Worm (Caenorhabditis elegans) whole organism, young adult: Measurements from ENCODE around the gene K10H10.13.

Experiments
- C17E4.6 ChIP-seq: fragments of 200-800 bp; sonication (Bioruptor generic); IDR thresholded peaks from 2 replicates; pipeline ENCODE4 v1.3.6; 2022; ENCODE audit warnings: missing genetic modification reagents, missing genetic modification characterization, missing compliant biosample characterization
- F23B12.7 ChIP-seq: sonication (generic microtip); optimal IDR thresholded peaks from 2 replicates; lab custom pipeline; 2017; ENCODE audit warnings: missing genetic modification characterization, mild to moderate bottlenecking, missing compliant biosample characterization, antibody characterized with exemption, moderate library complexity; ENCODE audit not compliant: insufficient read depth
- F49E8.2 ChIP-seq: sonication (generic microtip); optimal IDR thresholded peaks from 3 replicates; lab custom pipeline; 2017; ENCODE audit warnings: missing genetic modification characterization, mild to moderate bottlenecking, missing compliant biosample characterization, antibody characterized with exemption, moderate library complexity; ENCODE audit not compliant: insufficient read depth
- F55B11.4 ChIP-seq: sonication (generic microtip); optimal IDR thresholded peaks from 2 replicates; lab custom pipeline; 2016; ENCODE audit warnings: missing compliant biosample characterization, missing genetic modification characterization, borderline replicate concordance; ENCODE audit not compliant: insufficient read depth
- K11D2.4 ChIP-seq: fragments of 200-800 bp; sonication (Bioruptor generic); IDR thresholded peaks from 2 replicates; pipeline ENCODE4 v1.3.6; 2022; ENCODE audit warnings: missing genetic modification reagents, missing genetic modification characterization, missing compliant biosample characterization
- T26A5.8 ChIP-seq: sonication (generic microtip); optimal IDR thresholded peaks from 2 replicates; lab custom pipeline; 2016; ENCODE audit warnings: missing genetic modification characterization, missing compliant biosample characterization
- Y53F4B.3 ChIP-seq: fragments of 200-800 bp; sonication (Bioruptor generic); IDR thresholded peaks from 2 replicates; pipeline ENCODE4 v1.3.6; 2022; ENCODE audit warnings: missing genetic modification reagents, missing genetic modification characterization, missing compliant biosample characterization
- Y53G8AR.9 ChIP-seq: fragments of 200-800 bp; sonication (Bioruptor generic); conservative IDR thresholded peaks from 2 replicates; pipeline ENCODE4 v1.3.6; 2022; ENCODE audit warnings: missing genetic modification reagents, missing genetic modification characterization, missing compliant biosample characterization
- Y95B8A.8 ChIP-seq: fragments of 200-800 bp; sonication (Bioruptor generic); IDR thresholded peaks from 2 replicates; pipeline ENCODE4 v1.3.6; 2022; ENCODE audit warnings: missing genetic modification reagents, missing genetic modification characterization, missing compliant biosample characterization
- attf-5 ChIP-seq: fragments of 200-800 bp; sonication (Bioruptor generic); optimal IDR thresholded peaks from 2 replicates; lab custom pipeline; 2018; ENCODE audit warnings: mild to moderate bottlenecking, missing genetic modification characterization, missing compliant biosample characterization
- ccch-3 ChIP-seq: fragments of 200-800 bp; sonication (Bioruptor generic); optimal IDR thresholded peaks from 2 replicates; lab custom pipeline; 2018; ENCODE audit warnings: mild to moderate bottlenecking, missing genetic modification characterization, missing compliant biosample characterization
- cebp-1 ChIP-seq, 2 experiments: fragments of 200-800 bp in 1 of 2; sonication (Bioruptor generic) in 1 of 2; sonication (generic microtip) in 1 of 2; IDR thresholded peaks in 1 of 2; optimal IDR thresholded peaks in 1 of 2; 2 replicates each; pipeline versions ENCODE4 v1.3.6 to Lab custom; 2017 to 2022; ENCODE audit warnings: missing compliant biosample characterization in 2 of 2, missing genetic modification characterization in 2 of 2, mild to moderate bottlenecking in 1 of 2, missing genetic modification reagents in 1 of 2, moderate library complexity in 1 of 2
- cebp-2 ChIP-seq: fragments of 200-800 bp; sonication (Bioruptor generic); IDR thresholded peaks from 2 replicates; pipeline ENCODE4 v1.3.6; 2022; ENCODE audit warnings: missing genetic modification characterization, missing compliant biosample characterization
- ceh-79 ChIP-seq: sonication (generic microtip); optimal IDR thresholded peaks from 2 replicates; lab custom pipeline; 2017; ENCODE audit warnings: mild to moderate bottlenecking, missing genetic modification characterization, missing compliant biosample characterization
- chd-7 ChIP-seq: sonication (generic microtip); optimal IDR thresholded peaks from 2 replicates; lab custom pipeline; 2016; ENCODE audit warnings: mild to moderate bottlenecking, missing genetic modification characterization, moderate library complexity, missing compliant biosample characterization
- die-1 ChIP-seq: sonication (generic microtip); optimal IDR thresholded peaks from 2 replicates; lab custom pipeline; 2016; ENCODE audit warnings: missing genotype, mild to moderate bottlenecking, missing genetic modification characterization, missing compliant biosample characterization
- dox-1 ChIP-seq: fragments of 200-800 bp; sonication (Bioruptor generic); IDR thresholded peaks from 2 replicates; pipeline ENCODE4 v1.3.6; 2022; ENCODE audit warnings: missing genetic modification reagents, missing genetic modification characterization, missing compliant biosample characterization
- ekl-4 ChIP-seq: fragments of 200-800 bp; sonication (Bioruptor generic); IDR thresholded peaks from 2 replicates; pipeline ENCODE4 v1.3.6; 2022; ENCODE audit warnings: missing genetic modification reagents, missing genetic modification characterization, missing compliant biosample characterization
- gei-17 ChIP-seq: fragments of 200-800 bp; sonication (Bioruptor generic); optimal IDR thresholded peaks from 2 replicates; lab custom pipeline; 2018; ENCODE audit warnings: mild to moderate bottlenecking, missing genetic modification characterization, missing compliant biosample characterization
- hlh-12 ChIP-seq: sonication (generic microtip); optimal IDR thresholded peaks from 2 replicates; lab custom pipeline; 2016; ENCODE audit warnings: missing genetic modification characterization, missing compliant biosample characterization
- hrde-1 ChIP-seq: sonication (generic microtip); optimal IDR thresholded peaks from 2 replicates; lab custom pipeline; 2016; ENCODE audit warnings: missing genetic modification characterization, mild to moderate bottlenecking, missing compliant biosample characterization, moderate library complexity, missing genotype, missing genetic modification reagents, borderline replicate concordance
- let-526 ChIP-seq: fragments of 200-800 bp; sonication (Bioruptor generic); IDR thresholded peaks from 2 replicates; pipeline ENCODE4 v1.3.6; 2022; ENCODE audit warnings: missing genetic modification reagents, missing genetic modification characterization, missing compliant biosample characterization
- lin-26 ChIP-seq: fragments of 200-800 bp; sonication (Bioruptor generic); IDR thresholded peaks from 2 replicates; pipeline ENCODE4 v1.3.6; 2022; ENCODE audit warnings: missing genetic modification reagents, missing genetic modification characterization, missing compliant biosample characterization
- lin-35 ChIP-seq, 3 experiments: fragments of 150-350 bp in 2 of 3; sonication (generic microtip) in 1 of 3; optimal IDR thresholded peaks; 2 replicates each; lab custom pipeline; 2014 to 2018; ENCODE audit warnings: missing biosample characterization in 3 of 3, missing genetic modification characterization in 3 of 3, missing genetic modification reagents in 3 of 3
- lin-40 ChIP-seq: sonication (generic microtip); optimal IDR thresholded peaks from 2 replicates; lab custom pipeline; 2016; ENCODE audit warnings: missing genetic modification characterization, mild to moderate bottlenecking, missing compliant biosample characterization, missing genotype, missing genetic modification reagents
- lir-1 ChIP-seq: fragments of 200-800 bp; sonication (Bioruptor generic); conservative IDR thresholded peaks from 2 replicates; pipeline ENCODE4 v1.3.6; 2022; ENCODE audit warnings: missing genetic modification reagents, missing genetic modification characterization, missing compliant biosample characterization
- lsl-1 ChIP-seq: fragments of 200-800 bp; sonication (Bioruptor generic); optimal IDR thresholded peaks from 2 replicates; lab custom pipeline; 2018; ENCODE audit warnings: mild to moderate bottlenecking, missing genetic modification characterization, moderate library complexity, missing compliant biosample characterization
- mes-4 ChIP-seq: sonication (generic microtip); optimal IDR thresholded peaks from 2 replicates; lab custom pipeline; 2016; ENCODE audit warnings: missing genotype, missing genetic modification characterization, missing compliant biosample characterization
- mxl-1 ChIP-seq: sonication (generic microtip); optimal IDR thresholded peaks from 2 replicates; lab custom pipeline; 2016; ENCODE audit warnings: missing genetic modification characterization, missing compliant biosample characterization
- nfya-1 ChIP-seq: sonication (generic microtip); optimal IDR thresholded peaks from 2 replicates; lab custom pipeline; 2017; ENCODE audit warnings: antibody characterized with exemption, missing compliant biosample characterization, missing genetic modification characterization, borderline replicate concordance; ENCODE audit not compliant: insufficient read depth
- nfya-2 ChIP-seq: fragments of 200-800 bp; sonication (Bioruptor generic); IDR thresholded peaks from 2 replicates; pipeline ENCODE4 v1.3.6; 2022; ENCODE audit warnings: missing genetic modification reagents, missing genetic modification characterization, missing compliant biosample characterization
- nhr-27 ChIP-seq: fragments of 200-800 bp; sonication (Bioruptor generic); optimal IDR thresholded peaks from 2 replicates; lab custom pipeline; 2018; ENCODE audit warnings: mild to moderate bottlenecking, missing genetic modification characterization, moderate library complexity, missing compliant biosample characterization
- nhr-80 ChIP-seq: sonication (generic microtip); optimal IDR thresholded peaks from 2 replicates; lab custom pipeline; 2016; ENCODE audit warnings: missing genetic modification characterization, missing compliant biosample characterization
- pha-4 ChIP-seq: fragments of 150-350 bp; sonication (generic microtip); optimal IDR thresholded peaks from 2 replicates; lab custom pipeline; 2014; ENCODE audit warnings: missing biosample characterization, missing genetic modification reagents, missing genetic modification characterization
- rcor-1 ChIP-seq: fragments of 200-800 bp; sonication (Bioruptor generic); IDR thresholded peaks from 2 replicates; pipeline ENCODE4 v1.3.6; 2022; ENCODE audit warnings: missing genetic modification reagents, missing genetic modification characterization, missing compliant biosample characterization
- sea-2 ChIP-seq: fragments of 200-800 bp; sonication (Bioruptor generic); IDR thresholded peaks from 2 replicates; pipeline ENCODE4 v1.3.6; 2022; ENCODE audit warnings: missing genetic modification characterization, missing compliant biosample characterization
- snpc-1.1 ChIP-seq: sonication (generic microtip); optimal IDR thresholded peaks from 2 replicates; lab custom pipeline; 2017; ENCODE audit warnings: missing genetic modification characterization, mild to moderate bottlenecking, missing compliant biosample characterization, antibody characterized with exemption, moderate library complexity, missing genotype, missing genetic modification reagents; ENCODE audit not compliant: insufficient read depth
- snpc-3.4 ChIP-seq: sonication (generic microtip); optimal IDR thresholded peaks from 2 replicates; lab custom pipeline; 2017; ENCODE audit warnings: missing genetic modification characterization, mild to moderate bottlenecking, missing compliant biosample characterization, antibody characterized with exemption, moderate library complexity, missing genotype, missing genetic modification reagents
- snpc-4 ChIP-seq, 5 experiments: fragments of 150-350 bp in 1 of 5; sonication (generic microtip) in 4 of 5; optimal IDR thresholded peaks; 2 replicates each; lab custom pipeline; 2014 to 2018; ENCODE audit warnings: missing genetic modification characterization in 5 of 5, missing biosample characterization in 3 of 5, antibody characterized with exemption in 2 of 5, mild to moderate bottlenecking in 2 of 5, missing compliant biosample characterization in 2 of 5, missing genotype in 2 of 5, moderate library complexity in 2 of 5, missing genetic modification reagents in 1 of 5
- tbx-9 ChIP-seq: sonication (generic microtip); optimal IDR thresholded peaks from 2 replicates; lab custom pipeline; 2016; ENCODE audit warnings: borderline replicate concordance, missing genetic modification characterization, inconsistent platforms, missing compliant biosample characterization
- tlf-1 ChIP-seq: fragments of 200-800 bp; sonication (Bioruptor generic); optimal IDR thresholded peaks from 2 replicates; lab custom pipeline; 2018; ENCODE audit warnings: mild to moderate bottlenecking, missing genetic modification characterization, missing compliant biosample characterization
- zfh-2 ChIP-seq: fragments of 200-800 bp; sonication (Bioruptor generic); conservative IDR thresholded peaks from 2 replicates; pipeline ENCODE4 v1.3.6; 2022; ENCODE audit warnings: missing genetic modification reagents, missing genetic modification characterization, missing compliant biosample characterization

Gene K10H10.13

ce11 chrII:14500122-14500521, 11.0 kb downstream of the K10H10.13 start, which contains the start of gene K10H10.4:
TSS of gene K10H10.4 (plus strand) at chrII:14500422.
- TF ChIP-seq cebp-1 (GFP tag; IDR thresholded peaks at IDR 0.05; lab: Robert Waterston, UW) (no peak), cebp-1 (tag; optimal IDR thresholded peaks at IDR 0.05; lab: Kevin White, UChicago) (no peak), snpc-3.4 (no peak), K11D2.4 (GFP tag; lab: Robert Waterston, UW) (no peak), lsl-1 (GFP tag; lab: Kevin White, UChicago) (no peak), nfya-1 (tag; lab: Kevin White, UChicago) (no peak), ccch-3 (GFP tag; lab: Kevin White, UChicago) (no peak), pha-4 (no peak), zfh-2 (GFP tag; lab: Robert Waterston, UW) (no peak), nfya-2 (GFP tag; lab: Robert Waterston, UW) (no peak), lin-26 (GFP tag; lab: Robert Waterston, UW) (no peak), rcor-1 (GFP tag; lab: Robert Waterston, UW) (no peak), let-526 (GFP tag; lab: Robert Waterston, UW) (no peak), snpc-1.1 (tag; lab: Kevin White, UChicago) (no peak), mxl-1 (tag; lab: Kevin White, UChicago) (no peak), chd-7 (tag; lab: Kevin White, UChicago) (no peak), C17E4.6 (no peak), tlf-1 (no peak), snpc-4 (GFP tag; optimal IDR thresholded peaks at IDR 0.05; lab: Kevin White, UChicago) (no peak), snpc-4 (tag; optimal IDR thresholded peaks at IDR 0.05; lab: Kevin White, UChicago) (no peak), ekl-4 (GFP tag; lab: Robert Waterston, UW) (no peak), attf-5 (GFP tag; lab: Kevin White, UChicago) (no peak)

DNA sequence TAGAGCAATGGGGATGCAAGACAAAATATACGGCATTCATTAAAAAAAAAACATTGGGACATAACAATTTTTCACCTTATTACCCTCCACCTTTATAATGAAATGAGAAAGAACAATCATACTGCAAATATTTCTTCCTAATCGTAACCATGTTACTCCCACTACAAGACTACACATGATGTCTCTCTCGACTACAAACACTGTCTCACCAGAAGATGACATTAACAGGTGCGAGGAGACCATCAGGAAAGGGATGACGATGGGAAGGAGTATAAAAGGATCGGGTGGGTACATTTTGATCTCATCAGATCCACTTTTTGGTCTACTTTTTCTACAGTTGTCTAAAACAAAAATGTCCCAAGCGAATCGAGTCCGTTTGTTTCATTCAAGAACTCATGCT, 13.2 kb downstream of the K10H10.13 start, which contains the start of gene dhs-8:
Gene dhs-8 (plus strand): TSS at position 179 of the 400 bp plus-strand sequence.
- TF ChIP-seq snpc-4 (GFP tag; optimal IDR thresholded peaks at IDR 0.05; lab: Kevin White, UChicago) = no peak
- no peak for TF ChIP-seq snpc-4 (tag; optimal IDR thresholded peaks at IDR 0.05; lab: Kevin White, UChicago)
- no peak for TF ChIP-seq tbx-9 (tag; lab: Kevin White, UChicago)

- TF ChIP-seq F55B11.4 (peak; percentile 48), hlh-12 (tag; lab: Kevin White, UChicago) (peak; percentile 31), cebp-2 (GFP tag; lab: Robert Waterston, UW) (0 out of 2 replicates have a peak, but pooled peaks have one; percentile 52), F23B12.7 (tag; lab: Kevin White, UChicago) (peak; percentile 96), mes-4 (tag; lab: Kevin White, UChicago) (peak; percentile 84), nhr-80 (tag; lab: Kevin White, UChicago) (peak; percentile 73), snpc-4 (GFP tag; optimal IDR thresholded peaks at IDR 0.05; lab: Kevin White, UChicago) (peak; percentile 86), snpc-4 (tag; optimal IDR thresholded peaks at IDR 0.05; lab: Kevin White, UChicago) (peak; percentile 76 to 92 (median 88)), lir-1 (GFP tag; lab: Robert Waterston, UW) (peak; percentile 67), lin-26 (GFP tag; lab: Robert Waterston, UW) (peak; percentile 99), die-1 (tag; lab: Kevin White, UChicago) (peak; percentile 96), dox-1 (GFP tag; lab: Robert Waterston, UW) (peak; percentile 94), Y53F4B.3 (GFP tag; lab: Robert Waterston, UW) (no peak; the same call in 1 of the 2 replicates), Y53G8AR.9 (GFP tag; lab: Robert Waterston, UW) (peak; percentile 84), nhr-27 (tag; lab: Kevin White, UChicago) (no peak), T26A5.8 (peak; percentile 16), F49E8.2 (tag; lab: Kevin White, UChicago) (peak; percentile 80), Y95B8A.8 (GFP tag; lab: Robert Waterston, UW) (peak; percentile 77; the same call in 1 of the 2 replicates), lin-35 (GFP tag; optimal IDR thresholded peaks at IDR 0.05; lab: Kevin White, UChicago) (peak in 1 of 3 experiments; percentile 79), lin-40 (tag; lab: Kevin White, UChicago) (peak; percentile 83), hrde-1 (tag; lab: Kevin White, UChicago) (peak; percentile 80), ceh-79 (tag; lab: Kevin White, UChicago) (peak; percentile 58), pha-4 (no peak), sea-2 (GFP tag; lab: Robert Waterston, UW) (peak; percentile 86; the same call in 1 of the 2 replicates), gei-17 (GFP tag; lab: Kevin White, UChicago) (peak; percentile 59)
Measured at ce11 chrII:14496809-14497208, 14.3 kb downstream of the K10H10.13 start.
